Worm (Caenorhabditis elegans) whole organism, early embryonic: Measurements from ENCODE around the gene srx-84.

Experiments used
- F13C5.2 ChIP-seq: sonication (generic microtip); optimal IDR thresholded peaks from 2 replicates; lab custom pipeline; 2017; ENCODE audit warnings: mild to moderate bottlenecking, missing genetic modification characterization, inconsistent platforms, missing compliant biosample characterization
- ama-1 ChIP-seq: fragments of 150-350 bp; optimal IDR thresholded peaks from 2 replicates; lab custom pipeline; 2014
- ceh-13 ChIP-seq: fragments of 200-800 bp; sonication (Bioruptor generic); optimal IDR thresholded peaks from 2 replicates; lab custom pipeline; 2018; ENCODE audit warnings: mild to moderate bottlenecking, missing genetic modification characterization, missing compliant biosample characterization
- ceh-36 ChIP-seq: sonication (generic microtip); optimal IDR thresholded peaks from 2 replicates; lab custom pipeline; 2016; ENCODE audit warnings: missing genetic modification characterization, inconsistent platforms, missing compliant biosample characterization
- flt-1 ChIP-seq: fragments of 200-800 bp; sonication (Bioruptor generic); IDR thresholded peaks from 2 replicates; pipeline ENCODE4 v1.3.6; 2022; ENCODE audit warnings: missing genetic modification characterization, missing compliant biosample characterization
- hmbx-1 ChIP-seq: sonication (generic microtip); optimal IDR thresholded peaks from 2 replicates; lab custom pipeline; 2016; ENCODE audit warnings: mild to moderate bottlenecking, missing genetic modification characterization, missing compliant biosample characterization
- hmg-4 ChIP-seq: fragments of 200-800 bp; sonication (Bioruptor generic); optimal IDR thresholded peaks from 2 replicates; lab custom pipeline; 2018; ENCODE audit warnings: mild to moderate bottlenecking, missing genetic modification characterization, missing compliant biosample characterization
- hnd-1 ChIP-seq: sonication (generic microtip); optimal IDR thresholded peaks from 2 replicates; lab custom pipeline; 2016; ENCODE audit warnings: missing genetic modification characterization, missing compliant biosample characterization
- pes-1 ChIP-seq: fragments of 200-800 bp; sonication (Bioruptor generic); IDR thresholded peaks from 2 replicates; pipeline ENCODE4 v1.3.6; 2022; ENCODE audit warnings: missing genetic modification reagents, missing genetic modification characterization, missing compliant biosample characterization
- scrt-1 ChIP-seq: fragments of 200-800 bp; sonication (Bioruptor generic); IDR thresholded peaks from 2 replicates; pipeline ENCODE4 v1.3.6; 2022; ENCODE audit warnings: missing genetic modification characterization, missing compliant biosample characterization
- sea-1 ChIP-seq: fragments of 200-800 bp; sonication (Bioruptor generic); conservative IDR thresholded peaks from 2 replicates; pipeline ENCODE4 v1.3.6; 2022; ENCODE audit warnings: missing genetic modification characterization, missing compliant biosample characterization
- tbx-11 ChIP-seq: fragments of 200-800 bp; sonication (Bioruptor generic); IDR thresholded peaks from 2 replicates; pipeline ENCODE4 v1.3.6; 2022; ENCODE audit warnings: missing genetic modification characterization, missing compliant biosample characterization
- tbx-37 ChIP-seq: fragments of 200-800 bp; sonication (Bioruptor generic); conservative IDR thresholded peaks from 2 replicates; pipeline ENCODE4 v1.3.6; 2022; ENCODE audit warnings: missing genetic modification reagents, missing genetic modification characterization, missing compliant biosample characterization

ce11 chrV:11616813-11617212, 17.9 kb downstream of the srx-84 start:
- TF ChIP-seq ama-1 (lab: Kevin White, UChicago) (no peak), hmg-4 (GFP tag; lab: Kevin White, UChicago) (no peak), flt-1 (GFP tag; lab: Robert Waterston, UW) (no peak), hmbx-1 (no peak), tbx-11 (GFP tag; lab: Robert Waterston, UW) (no peak), scrt-1 (GFP tag; lab: Robert Waterston, UW) (no peak), hnd-1 (tag; lab: Kevin White, UChicago) (no peak), ceh-36 (tag; lab: Kevin White, UChicago) (no peak), tbx-37 (no peak), sea-1 (GFP tag; lab: Robert Waterston, UW) (no peak), pes-1 (GFP tag; lab: Robert Waterston, UW) (no peak), F13C5.2 (no peak), ceh-13 (GFP tag; lab: Kevin White, UChicago) (no peak)
